Worm (Caenorhabditis elegans): Measurements from ENCODE around the gene fip-1.

fip-1 gene

DNA sequence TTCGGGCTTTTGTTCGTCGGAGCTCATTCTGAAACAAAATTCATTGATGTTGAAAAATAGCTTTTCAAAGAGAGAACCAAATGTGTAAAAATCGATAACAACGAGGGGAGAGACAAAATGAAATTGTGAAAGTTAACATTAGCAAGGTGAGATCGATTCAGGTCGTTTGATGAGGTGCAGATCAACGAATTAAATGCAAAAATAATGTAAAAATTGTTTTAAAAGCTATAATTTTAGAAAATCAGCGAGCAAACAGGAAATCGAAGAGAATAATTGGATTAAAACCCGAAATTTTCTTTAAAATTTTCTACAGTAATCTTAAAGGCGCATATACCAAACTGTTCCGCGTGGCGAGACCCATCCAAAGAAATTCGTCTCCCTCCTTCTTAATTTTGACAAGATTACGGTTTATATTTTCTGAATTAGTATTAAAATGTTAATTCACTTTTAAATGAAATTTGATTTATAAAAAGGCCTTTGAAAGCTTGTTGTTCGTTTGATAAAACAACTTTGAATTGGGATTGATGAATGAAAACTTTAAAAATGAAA lies 21.1 kb upstream of the fip-1 start, which contains the start of gene C13G5.2:
Gene C13G5.2, minus strand, starts transcription at position 51 of the 549 bp plus-strand sequence.
- TF ChIP-seq ZK546.5 (tag; optimal IDR thresholded peaks at IDR 0.05), result no peak
- no peak for TF ChIP-seq lir-3 (tag; optimal IDR thresholded peaks at IDR 0.05)
- TF ChIP-seq Y105C5A.15 (GFP tag; IDR thresholded peaks at IDR 0.05), result no peak
- no peak for TF ChIP-seq nhr-11 (tag; optimal IDR thresholded peaks at IDR 0.05)
- TF ChIP-seq T20F7.1 (GFP tag; optimal IDR thresholded peaks at IDR 0.05), result no peak
- no peak for TF ChIP-seq spr-1 (tag; optimal IDR thresholded peaks at IDR 0.05)
- no peak for TF ChIP-seq spr-3 (GFP tag; optimal IDR thresholded peaks at IDR 0.05)
- TF ChIP-seq dmd-9 (GFP tag; IDR thresholded peaks at IDR 0.05), result no peak
- TF ChIP-seq hlh-30 (tag; optimal IDR thresholded peaks at IDR 0.05; ENCODE audit: insufficient read depth), result no peak

DNA sequence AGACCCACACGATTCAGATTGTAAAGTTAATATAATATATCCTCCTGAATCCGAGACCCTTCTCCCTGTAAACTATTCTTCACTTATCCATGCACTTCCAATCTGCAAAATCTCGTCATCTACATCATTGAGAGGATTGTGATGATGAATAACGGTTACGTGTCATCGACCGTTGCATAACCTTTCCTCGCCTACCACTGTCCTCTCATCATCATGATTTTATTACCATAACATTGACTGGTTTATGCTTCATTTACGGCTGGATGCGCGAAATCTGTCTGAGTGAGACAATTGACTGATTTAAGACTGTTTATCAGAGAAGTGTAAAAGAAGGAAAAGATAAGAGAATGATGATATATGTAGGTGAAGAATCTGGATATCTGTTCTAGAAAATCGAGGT lies 19.3 kb upstream of the fip-1 start:
- TF ChIP-seq attf-4 (tag; optimal IDR thresholded peaks at IDR 0.05) (no peak), zip-11 (GFP tag; IDR thresholded peaks at IDR 0.05) (no peak), dmd-6 (GFP tag; IDR thresholded peaks at IDR 0.05) (no peak), F49E8.2 (tag; optimal IDR thresholded peaks at IDR 0.05; ENCODE audit: borderline replicate concordance) (no peak), hmg-1.1 (GFP tag; IDR thresholded peaks at IDR 0.05) (no peak), dpl-1 (GFP tag; optimal IDR thresholded peaks at IDR 0.05) (no peak), daf-12 (tag; optimal IDR thresholded peaks at IDR 0.05) (no peak), pha-4 (GFP tag; IDR thresholded peaks at IDR 0.05) (no peak), pha-4 (tag; optimal IDR thresholded peaks at IDR 0.05) (no peak), ceh-20 (GFP tag; IDR thresholded peaks at IDR 0.05) (no peak), duxl-1 (tag; optimal IDR thresholded peaks at IDR 0.05; ENCODE audit: poor library complexity) (no peak), F37D6.2 (tag; optimal IDR thresholded peaks at IDR 0.05) (no peak), vab-7 (GFP tag; IDR thresholded peaks at IDR 0.05) (no peak)

DNA sequence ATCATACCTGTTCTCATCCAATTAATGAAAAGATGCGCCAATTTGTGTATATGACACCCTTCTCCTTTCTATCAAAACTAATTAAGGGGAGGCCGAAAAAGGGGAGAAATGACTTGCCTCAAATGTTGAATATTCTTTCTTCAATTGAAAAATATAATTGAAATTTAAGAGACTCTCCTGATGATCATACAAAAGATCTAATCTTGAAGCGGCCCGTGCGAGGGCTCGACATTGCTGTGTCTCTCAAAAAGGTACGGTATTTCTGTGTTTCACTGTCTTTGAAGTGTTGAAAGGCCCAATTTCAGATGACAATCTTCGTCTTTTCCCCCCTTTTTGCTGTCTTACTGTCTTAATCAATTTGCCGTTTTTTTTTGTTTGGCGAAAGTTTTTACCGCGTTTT lies 18.5 kb upstream of the fip-1 start:
- TF ChIP-seq nhr-77 (tag; optimal IDR thresholded peaks at IDR 0.05) (no peak), jun-1 (tag; optimal IDR thresholded peaks at IDR 0.05) (no peak), ctbp-1 (GFP tag; IDR thresholded peaks at IDR 0.05) (no peak), hmg-1.1 (GFP tag; IDR thresholded peaks at IDR 0.05) (no peak), ceh-20 (GFP tag; IDR thresholded peaks at IDR 0.05) (no peak), nhr-76 (tag; optimal IDR thresholded peaks at IDR 0.05) (no peak), nhr-237 (tag; optimal IDR thresholded peaks at IDR 0.05) (no peak), hlh-30 (tag; optimal IDR thresholded peaks at IDR 0.05; ENCODE audit: insufficient read depth) (no peak), Y5F2A.4 (GFP tag; optimal IDR thresholded peaks at IDR 0.05) (no peak), cey-2 (tag; optimal IDR thresholded peaks at IDR 0.05; ENCODE audit: borderline replicate concordance, insufficient read depth) (no peak), zfp-2 (tag; optimal IDR thresholded peaks at IDR 0.05) (no peak), F44E2.7 (GFP tag; IDR thresholded peaks at IDR 0.05) (no peak)

DNA sequence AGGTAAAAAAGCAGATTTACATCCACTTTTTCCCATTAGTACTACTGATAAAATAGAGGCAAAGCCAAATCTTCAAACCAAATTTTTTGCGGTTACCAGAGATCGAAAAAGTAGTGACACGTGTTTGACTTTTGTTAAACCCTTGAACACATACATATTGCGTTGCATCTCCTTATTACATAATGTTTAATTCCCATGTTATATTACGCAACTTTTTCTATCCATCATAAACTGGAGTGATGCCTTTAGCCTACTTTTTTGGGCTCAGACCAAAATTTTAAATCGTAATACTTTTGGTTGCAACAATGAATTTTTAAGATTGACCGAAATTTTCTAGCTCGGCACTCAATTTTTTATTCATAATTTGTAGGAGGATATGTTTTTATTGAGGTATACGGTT lies 17.6 kb upstream of the fip-1 start:
- TF ChIP-seq tag-97 (GFP tag; IDR thresholded peaks at IDR 0.05) (no peak), aly-2 (tag; optimal IDR thresholded peaks at IDR 0.05) (no peak), zfp-3 (GFP tag; conservative IDR thresholded peaks at IDR 0.05) (no peak), ama-1 (optimal IDR thresholded peaks at IDR 0.05) (no peak), lin-1 (GFP tag; IDR thresholded peaks at IDR 0.05) (no peak), ctbp-1 (GFP tag; IDR thresholded peaks at IDR 0.05) (no peak), unc-39 (tag; optimal IDR thresholded peaks at IDR 0.05) (no peak), dve-1 (tag; optimal IDR thresholded peaks at IDR 0.05; ENCODE audit: insufficient read depth) (no peak), Y5F2A.4 (GFP tag; optimal IDR thresholded peaks at IDR 0.05) (no peak), madf-5 (GFP tag; IDR thresholded peaks at IDR 0.05) (no peak), spr-1 (tag; optimal IDR thresholded peaks at IDR 0.05) (no peak), F37D6.2 (tag; optimal IDR thresholded peaks at IDR 0.05) (no peak), nhr-237 (tag; optimal IDR thresholded peaks at IDR 0.05) (no peak), unc-130 (GFP tag; optimal IDR thresholded peaks at IDR 0.05) (no peak), daf-19 (GFP tag; conservative IDR thresholded peaks at IDR 0.05) (no peak)
